Fruit fly (Drosophila melanogaster) whole organism: Measurements from ENCODE around the gene CG31388.

Source experiments
- CG8478 ChIP-seq: fragments of >200 bp; optimal IDR thresholded peaks from 2 replicates; lab custom pipeline; 2018; ENCODE audit warnings: inconsistent platforms
- Dll ChIP-seq: fragments of >200 bp; optimal IDR thresholded peaks from 2 replicates; lab custom pipeline; 2017
- EcR ChIP-seq, 2 experiments: fragments of >200 bp; optimal IDR thresholded peaks; 2 replicates each; lab custom pipeline; 2017; ENCODE audit warnings: missing biosample characterization in 2 of 2, missing genetic modification characterization in 2 of 2, missing genetic modification reagents in 2 of 2
- pan ChIP-seq: fragments of >200 bp; optimal IDR thresholded peaks from 2 replicates; lab custom pipeline; 2017
- psq ChIP-seq: fragments of >200 bp; optimal IDR thresholded peaks from 2 replicates; lab custom pipeline; 2017
- usp ChIP-seq: fragments of >200 bp; optimal IDR thresholded peaks from 2 replicates; lab custom pipeline; 2017; ENCODE audit warnings: missing biosample characterization, missing genetic modification characterization, mixed read lengths

The CG31388 gene

dm6 chr3R:11260966-11261530, 23.4 kb downstream of the CG31388 start:
- TF ChIP-seq usp (GFP tag; lab: Kevin White, UChicago) (no peak), Dll (no peak)

- no peak for TF ChIP-seq Dll
- TF ChIP-seq usp (GFP tag; lab: Kevin White, UChicago): no peak
- no peak for TF ChIP-seq pan (lab: Kevin White, UChicago)
- TF ChIP-seq psq (lab: Kevin White, UChicago): no peak
- TF ChIP-seq EcR (GFP tag; optimal IDR thresholded peaks at IDR 0.05; lab: Kevin White, UChicago): no peak
- TF ChIP-seq CG8478 (lab: Kevin White, UChicago): no peak
Measured at dm6 chr3R:11263579-11263978, 26.0 kb downstream of the CG31388 start.

dm6 chr3R:11269013-11269412, 31.4 kb downstream of the CG31388 start:
- no peak for TF ChIP-seq CG8478 (lab: Kevin White, UChicago)

dm6 chr3R:11270574-11270973, 33.0 kb downstream of the CG31388 start:
- no peak for TF ChIP-seq usp (GFP tag; lab: Kevin White, UChicago)

dm6 chr3R:11272667-11273066, 35.1 kb downstream of the CG31388 start:
- no peak for TF ChIP-seq usp (GFP tag; lab: Kevin White, UChicago)

dm6 chr3R:11281887-11282286, 44.3 kb downstream of the CG31388 start:
- TF ChIP-seq Dll (no peak), EcR (GFP tag; optimal IDR thresholded peaks at IDR 0.05; lab: Kevin White, UChicago) (no peak), pan (lab: Kevin White, UChicago) (no peak), usp (GFP tag; lab: Kevin White, UChicago) (no peak), CG8478 (lab: Kevin White, UChicago) (no peak), psq (lab: Kevin White, UChicago) (no peak)

- TF ChIP-seq Dll (no peak), pan (lab: Kevin White, UChicago) (no peak), CG8478 (lab: Kevin White, UChicago) (no peak), usp (GFP tag; lab: Kevin White, UChicago) (no peak), EcR (GFP tag; optimal IDR thresholded peaks at IDR 0.05; lab: Kevin White, UChicago) (no peak)
Measured at dm6 chr3R:11286948-11287347, 49.3 kb downstream of the CG31388 start.
